Fruit fly (Drosophila melanogaster): ENCODE data around the gene CG14441.
A peak's percentile ranks its signal among the peaks of the same experiment; 100 is the strongest.

The CG14441 gene

dm6 chrX:6662876-6663551 lies 36.3 kb upstream of the CG14441 start (continued):
- TF ChIP-seq da (GFP tag; optimal IDR thresholded peaks at IDR 0.05) (no peak), pfk (GFP tag; optimal IDR thresholded peaks at IDR 0.05) (no peak), CG2120 (GFP tag; optimal IDR thresholded peaks at IDR 0.05) (peak; percentile 52), tx (GFP tag; optimal IDR thresholded peaks at IDR 0.05) (no peak), Lhr (GFP tag; optimal IDR thresholded peaks at IDR 0.05) (no peak), CG31441 (GFP tag; IDR thresholded peaks at IDR 0.05) (peak; percentile 46), Spps (tag; optimal IDR thresholded peaks at IDR 0.05) (no peak), vnd (GFP tag; IDR thresholded peaks at IDR 0.05; ENCODE audit: partially characterized antibody) (no peak), Mrtf (GFP tag; IDR thresholded peaks at IDR 0.05) (0 out of 3 replicates have a peak, but pooled peaks have one; percentile 32), HmgD (GFP tag; optimal IDR thresholded peaks at IDR 0.05) (no peak), sna (GFP tag; IDR thresholded peaks at IDR 0.05; ENCODE audit: partially characterized antibody) (no peak), Camta (GFP tag; optimal IDR thresholded peaks at IDR 0.05) (peak; percentile 38), CG14965 (GFP tag; optimal IDR thresholded peaks at IDR 0.05; ENCODE audit: borderline replicate concordance) (no peak), HmgZ (tag; optimal IDR thresholded peaks at IDR 0.05) (no peak), CG4282 (GFP tag; optimal IDR thresholded peaks at IDR 0.05) (no peak), CG10543 (GFP tag; optimal IDR thresholded peaks at IDR 0.05) (no peak), CG9797 (GFP tag; optimal IDR thresholded peaks at IDR 0.05) (no peak), HHEX (GFP tag; optimal IDR thresholded peaks at IDR 0.05) (no peak), CG9817 (tag; optimal IDR thresholded peaks at IDR 0.05) (peak; percentile 19), corto (GFP tag; optimal IDR thresholded peaks at IDR 0.05) (no peak), CTCF (GFP tag; optimal IDR thresholded peaks at IDR 0.05) (no peak), D19A (tag; optimal IDR thresholded peaks at IDR 0.05) (no peak), eve (GFP tag; optimal IDR thresholded peaks at IDR 0.05) (peak in 1 of 2 experiments; percentile 59), CG17912 (GFP tag; optimal IDR thresholded peaks at IDR 0.05) (no peak), CG6854 (GFP tag; optimal IDR thresholded peaks at IDR 0.05) (no peak), CG10274 (GFP tag; optimal IDR thresholded peaks at IDR 0.05) (no peak), ap (GFP tag; IDR thresholded peaks at IDR 0.05) (0 out of 2 replicates have a peak, but pooled peaks have one; percentile 27), stc (GFP tag; IDR thresholded peaks at IDR 0.05) (peak; percentile 59), CG2129 (GFP tag; IDR thresholded peaks at IDR 0.05; ENCODE audit: partially characterized antibody) (no peak), CG4854 (GFP tag; optimal IDR thresholded peaks at IDR 0.05) (no peak), Neu2 (GFP tag; optimal IDR thresholded peaks at IDR 0.05; ENCODE audit: borderline replicate concordance) (no peak), Oli (tag; optimal IDR thresholded peaks at IDR 0.05) (peak; percentile 36), Nf-YB (GFP tag; optimal IDR thresholded peaks at IDR 0.05) (no peak), Deaf1 (tag; optimal IDR thresholded peaks at IDR 0.05) (no peak), ro (GFP tag; IDR thresholded peaks at IDR 0.05) (no peak), dm (GFP tag; optimal IDR thresholded peaks at IDR 0.05) (peak; percentile 18), CG4707 (GFP tag; optimal IDR thresholded peaks at IDR 0.05) (no peak), CG10321 (GFP tag; IDR thresholded peaks at IDR 0.05) (no peak), CG8359 (GFP tag; optimal IDR thresholded peaks at IDR 0.05; ENCODE audit: borderline replicate concordance) (no peak), Lpt (GFP tag; optimal IDR thresholded peaks at IDR 0.05) (no peak), Xbp1 (GFP tag; optimal IDR thresholded peaks at IDR 0.05) (peak; percentile 49), CG31365 (tag; optimal IDR thresholded peaks at IDR 0.05) (no peak), Taf1 (GFP tag; IDR thresholded peaks at IDR 0.05) (no peak), Bdp1 (GFP tag; optimal IDR thresholded peaks at IDR 0.05) (no peak), CG6272 (GFP tag; IDR thresholded peaks at IDR 0.05) (no peak), exex (tag; optimal IDR thresholded peaks at IDR 0.05) (no peak), kah (GFP tag; optimal IDR thresholded peaks at IDR 0.05) (no peak), Dip3 (GFP tag; optimal IDR thresholded peaks at IDR 0.05) (peak; percentile 5), jigr1 (GFP tag; IDR thresholded peaks at IDR 0.05) (no peak), CG18476 (GFP tag; optimal IDR thresholded peaks at IDR 0.05) (no peak)

All from whole organism, embryonic.